Fruit fly (Drosophila melanogaster) ovary, adult (tissue): ENCODE data around the gene CG31715.

Experiments
- CG17801 ChIP-seq: fragments of 200-800 bp; optimal IDR thresholded peaks from 2 replicates; lab custom pipeline; 2019; ENCODE audit warnings: missing biosample characterization, mild to moderate bottlenecking, missing genetic modification characterization, moderate library complexity; ENCODE audit not compliant: partially characterized antibody

CG31715 gene

DNA sequence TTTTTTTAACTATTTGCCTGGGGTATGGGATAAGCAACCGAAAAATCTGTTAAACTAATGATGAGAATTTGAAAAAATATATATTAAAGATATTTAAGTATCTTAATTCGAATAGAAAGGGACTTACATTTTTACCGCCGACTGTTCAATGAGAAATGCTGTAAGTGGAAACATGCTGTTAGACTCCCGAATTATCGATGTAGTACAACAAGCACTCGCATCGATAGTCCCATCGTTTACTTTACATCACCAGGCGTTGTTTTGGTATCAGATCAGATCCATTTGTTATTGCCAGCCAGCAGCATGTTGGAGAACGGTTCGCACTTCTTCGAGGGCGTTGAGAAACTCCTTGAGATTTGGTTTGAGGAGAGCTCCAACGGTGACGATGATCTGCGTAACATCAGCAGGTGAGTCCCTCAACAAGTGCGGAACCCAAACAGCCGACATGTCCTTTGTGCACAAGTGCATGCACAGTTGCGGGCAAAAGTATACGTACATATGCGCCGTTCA lies 2.1 kb upstream of the CG31715 start, which contains the start of gene SamDC:
SamDC (plus strand) TSS at position 246 of the 510 bp plus-strand sequence.
- TF ChIP-seq CG17801 (GFP tag; lab: Kevin White, UChicago), result peak; percentile 54

DNA sequence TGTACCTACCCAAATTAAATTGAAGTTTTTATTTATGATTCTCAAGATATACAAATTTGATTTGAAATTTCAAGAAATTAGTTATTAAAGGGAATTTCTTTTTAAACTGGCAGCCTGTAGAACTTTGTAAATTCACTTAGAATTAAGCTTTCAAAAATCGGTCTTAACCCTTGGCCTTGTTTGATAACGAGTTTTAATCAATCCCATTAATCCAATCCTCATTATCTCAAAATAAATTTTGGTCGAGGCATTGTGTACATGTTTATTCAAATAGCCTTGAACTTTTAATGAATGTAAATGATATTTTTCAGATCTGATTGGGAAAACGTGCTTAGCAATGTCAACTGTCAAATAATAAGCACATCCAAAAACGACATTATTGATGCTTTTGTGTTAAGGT lies 1.6 kb upstream of the CG31715 start:
- no peak for TF ChIP-seq CG17801 (GFP tag; lab: Kevin White, UChicago)

DNA sequence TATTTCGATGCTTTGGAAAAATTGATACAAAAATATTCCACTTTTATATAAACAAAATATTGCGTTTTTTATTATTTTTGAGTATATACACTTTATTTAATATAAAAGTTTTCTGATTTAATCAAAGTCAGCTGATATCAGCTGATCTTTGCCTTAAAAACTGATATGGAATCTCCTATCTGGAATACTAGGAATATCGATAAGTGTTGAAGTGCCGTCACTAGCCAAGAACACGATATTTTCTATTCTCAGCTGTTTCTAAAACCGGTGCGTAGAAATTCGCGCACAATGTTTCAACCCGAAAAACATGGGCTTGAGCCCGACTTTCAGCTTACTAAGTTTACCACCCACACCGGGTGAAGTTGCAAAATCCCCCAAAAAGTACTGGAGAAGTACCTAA lies 1.1 kb downstream of the CG31715 start, which contains the start of gene Sps2:
Sps2 (plus strand) TSS at position 124 of the 400 bp plus-strand sequence.
- peak; percentile 33 for TF ChIP-seq CG17801 (GFP tag; lab: Kevin White, UChicago)

DNA sequence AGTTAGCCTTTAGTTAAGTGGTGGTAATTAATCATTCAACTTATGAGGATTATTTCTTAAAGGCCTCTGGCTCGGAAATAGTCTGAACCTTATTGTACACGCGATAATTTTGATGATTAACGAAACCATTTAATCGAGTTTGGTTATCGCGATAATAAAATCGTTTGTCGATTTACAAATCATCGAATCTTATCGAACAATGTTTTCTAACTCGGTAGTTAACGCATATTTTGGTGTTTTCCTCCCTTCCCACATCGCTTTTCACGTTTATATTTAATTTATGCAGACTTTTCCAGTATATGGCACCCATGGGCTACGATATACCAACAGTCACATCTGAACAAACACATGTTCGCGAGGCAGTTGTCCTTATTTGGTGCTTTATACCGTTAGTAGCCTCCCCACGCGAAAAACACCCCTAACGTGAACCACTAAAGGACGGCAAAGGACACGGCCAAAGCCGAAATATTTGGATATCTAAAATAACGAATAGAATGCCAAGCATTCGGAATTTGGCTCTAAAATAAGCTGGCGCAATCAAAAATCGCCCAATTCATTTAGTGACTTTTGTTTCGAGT lies 2.7 kb downstream of the CG31715 start, which contains the start of gene Frmd5:
Frmd5 (plus strand) TSS at position 414 of the 578 bp plus-strand sequence.
- TF ChIP-seq CG17801 (GFP tag; lab: Kevin White, UChicago), result no peak

DNA sequence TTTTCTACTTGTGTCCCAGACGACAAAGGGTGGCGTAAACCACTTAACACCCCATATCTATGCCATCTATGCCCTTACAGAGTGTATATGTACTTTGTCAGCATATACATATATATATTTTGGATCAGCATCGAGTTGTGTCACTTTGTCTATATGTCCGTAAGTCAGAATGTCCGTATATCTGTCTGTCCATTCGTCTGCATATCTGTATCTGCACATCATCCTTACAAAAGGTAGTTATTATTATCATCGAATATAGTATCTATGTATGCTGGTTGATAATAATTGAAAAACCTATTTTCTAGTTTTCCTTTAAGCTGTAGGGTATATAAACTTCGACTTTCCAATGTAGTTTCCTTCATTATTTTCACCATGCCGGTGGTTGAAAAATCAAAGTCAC lies 9.7 kb downstream of the CG31715 start:
- no peak for TF ChIP-seq CG17801 (GFP tag; lab: Kevin White, UChicago)

DNA sequence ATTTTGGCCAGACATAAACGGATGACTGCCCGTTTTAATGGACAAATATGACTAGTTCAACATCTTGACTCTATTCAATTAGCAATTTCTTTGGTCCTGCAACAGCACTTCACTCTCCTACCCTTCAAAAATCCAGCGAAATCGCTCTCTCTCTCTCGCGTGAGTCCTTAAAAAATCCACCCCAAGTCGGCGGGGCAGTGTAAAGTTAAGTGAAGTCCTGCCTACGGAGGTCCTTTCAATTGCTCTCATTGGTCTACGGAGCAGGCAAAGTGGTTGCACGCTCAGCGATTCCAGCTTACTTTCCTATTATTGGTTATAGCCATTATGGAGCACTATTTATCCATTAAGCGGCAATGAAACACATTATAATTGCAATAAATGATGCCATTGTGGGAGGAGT lies 12.5 kb downstream of the CG31715 start, which contains the start of gene CG34367:
CG34367 (minus strand) TSS at position 35 of the 400 bp plus-strand sequence.
- TF ChIP-seq CG17801 (GFP tag; lab: Kevin White, UChicago), result no peak

DNA sequence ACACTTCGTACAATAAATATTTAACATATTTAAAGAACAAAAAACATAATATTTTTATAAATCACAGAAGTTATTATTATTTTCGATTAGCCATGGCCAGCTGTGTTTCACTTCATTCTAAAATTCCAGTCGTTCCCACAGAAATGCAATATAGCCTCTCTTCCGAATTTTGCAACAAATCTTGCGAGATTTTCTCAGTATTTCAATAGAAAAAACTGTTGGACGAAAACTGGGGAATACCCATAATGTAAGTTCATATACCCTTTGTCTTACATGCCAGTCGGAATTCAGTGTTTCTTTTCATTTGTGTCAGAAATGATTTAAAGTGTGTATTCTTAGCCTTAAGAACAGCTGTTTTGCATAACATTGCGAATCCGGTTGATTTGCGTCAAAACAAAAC lies 15.1 kb downstream of the CG31715 start, which contains the start of the genes CtsL4 and ClpP:
CtsL4 (minus strand) TSS at position 90 of the 400 bp plus-strand sequence.
ClpP (plus strand) TSS at position 288 of the 400 bp plus-strand sequence.
- TF ChIP-seq CG17801 (GFP tag; lab: Kevin White, UChicago), result no peak

DNA sequence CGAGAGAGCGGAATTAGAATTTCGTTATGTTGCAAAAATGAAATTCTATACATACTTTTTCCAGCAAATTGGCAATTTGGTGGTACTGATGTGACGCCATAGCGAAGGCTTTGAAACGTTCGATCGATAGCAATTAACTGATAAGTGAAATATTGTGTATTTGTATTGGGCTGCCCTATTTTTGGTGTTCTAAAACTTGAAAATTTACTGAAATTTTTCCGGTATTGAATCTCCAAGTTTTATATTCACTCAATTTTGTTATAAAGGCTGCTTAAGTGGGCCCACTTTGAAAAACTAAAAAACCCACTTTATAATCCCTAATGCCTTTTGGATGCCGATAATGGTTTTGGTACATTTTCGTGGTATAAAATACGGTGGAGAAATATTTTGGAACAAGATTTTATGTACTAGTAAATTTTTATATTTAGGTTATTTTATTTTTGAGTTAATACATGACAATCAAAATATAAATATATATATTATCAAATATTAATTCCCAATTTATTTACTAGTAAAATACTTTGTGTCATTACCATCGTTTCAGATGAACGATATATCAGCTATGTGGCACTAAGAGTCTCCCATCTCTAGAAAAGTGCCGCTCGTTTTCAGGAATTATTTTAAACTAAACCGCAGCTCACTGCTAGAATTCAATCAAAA lies 21.1 kb downstream of the CG31715 start, which contains the start of the genes Cand1 and pim:
Cand1 (minus strand) TSS at position 300 of the 660 bp plus-strand sequence.
pim (plus strand) TSS at position 582 of the 660 bp plus-strand sequence.
- no peak for TF ChIP-seq CG17801 (GFP tag; lab: Kevin White, UChicago)

DNA sequence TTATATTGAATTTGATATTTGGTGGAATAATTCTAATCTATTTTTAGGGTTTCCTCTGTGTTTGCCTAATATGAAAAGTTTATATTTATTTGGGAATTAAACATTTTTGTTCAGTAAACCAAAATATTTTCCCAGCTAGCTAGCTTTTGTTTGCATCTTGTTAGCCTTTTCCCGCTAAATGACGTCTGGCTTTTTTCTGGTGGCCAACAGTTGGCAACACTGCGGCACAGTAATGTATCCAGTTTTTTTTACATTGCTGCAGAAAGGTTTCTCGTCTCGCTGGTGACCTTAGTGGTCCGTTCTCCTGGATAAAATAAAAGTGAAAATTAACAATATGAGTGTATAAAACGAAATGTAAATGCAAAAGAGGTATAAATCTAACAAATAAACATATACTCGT lies 22.8 kb downstream of the CG31715 start, which contains the start of gene lft:
lft (plus strand) TSS at position 243 of the 400 bp plus-strand sequence.
- TF ChIP-seq CG17801 (GFP tag; lab: Kevin White, UChicago), result no peak

DNA sequence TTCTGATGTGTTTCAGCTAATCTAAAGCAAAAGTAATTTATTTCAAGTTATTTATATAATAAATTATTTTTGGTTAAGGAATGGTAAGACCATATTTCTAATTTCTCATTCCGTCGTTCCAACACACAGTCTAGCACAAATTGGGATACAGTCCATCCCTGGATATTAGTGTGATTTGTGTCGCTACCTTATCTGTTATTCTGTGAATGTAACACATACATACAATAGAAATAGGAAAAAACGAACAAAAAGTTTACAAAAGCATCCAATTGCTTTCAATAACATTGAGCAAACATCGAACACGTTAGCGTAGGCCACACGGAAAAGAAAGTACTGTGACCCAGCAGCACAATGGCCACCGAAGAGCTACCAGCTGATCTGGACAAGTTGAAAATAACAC lies 25.1 kb downstream of the CG31715 start, which contains the start of gene CG5056:
CG5056 (plus strand) TSS at position 168 of the 400 bp plus-strand sequence.
- peak; percentile 67 for TF ChIP-seq CG17801 (GFP tag; lab: Kevin White, UChicago)

DNA sequence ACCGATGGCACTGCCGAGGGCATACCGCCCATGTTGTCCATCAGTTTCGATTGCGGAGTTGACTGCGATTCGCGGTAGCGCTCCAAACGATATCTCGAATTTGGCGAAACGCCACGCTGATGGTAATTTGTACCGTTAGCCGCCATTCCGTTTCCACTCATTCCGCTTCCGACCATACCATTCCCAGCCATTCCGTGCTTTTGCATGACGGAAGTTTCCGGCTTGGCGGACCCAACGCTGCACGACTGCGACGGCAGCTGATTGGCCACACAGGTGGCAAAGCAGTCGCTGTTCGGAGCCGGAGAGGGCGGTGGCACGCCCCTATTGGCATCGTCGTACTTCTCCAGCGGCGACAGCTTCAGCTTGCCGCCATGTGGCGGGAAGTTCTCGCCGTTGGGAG lies 30.9 kb downstream of the CG31715 start:
- no peak for TF ChIP-seq CG17801 (GFP tag; lab: Kevin White, UChicago)

DNA sequence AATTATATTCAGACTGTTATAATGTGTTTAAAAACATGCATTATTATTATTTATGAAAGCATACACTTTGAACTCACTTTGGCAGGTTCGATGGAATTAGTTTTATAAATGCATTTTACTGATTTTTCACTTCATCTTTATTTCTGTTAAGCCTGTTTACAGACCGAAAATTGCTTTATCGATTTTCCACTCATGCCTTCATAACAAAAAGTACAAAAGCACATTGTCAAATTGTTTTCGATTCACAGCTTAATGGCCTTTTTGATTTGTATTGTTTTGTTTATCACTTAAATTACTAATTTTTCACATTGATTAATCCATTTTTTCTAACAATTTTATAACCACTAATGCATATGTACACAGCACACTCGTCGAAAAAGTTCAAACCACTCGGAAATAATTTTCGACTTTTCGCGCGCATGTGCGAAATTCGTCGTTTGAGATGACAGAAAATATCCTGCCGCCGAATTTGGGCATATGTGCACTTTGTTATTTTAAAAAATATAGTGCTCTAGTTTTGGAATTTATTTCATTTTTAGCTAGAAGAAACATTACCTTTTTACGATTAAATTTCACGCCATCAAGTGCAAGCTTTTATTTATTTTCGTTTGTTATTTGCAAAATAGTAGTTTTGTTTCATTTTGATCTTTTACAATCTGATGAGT lies 32.3 kb downstream of the CG31715 start, which contains the start of gene rho-5:
rho-5 (minus strand) TSS at position 296 of the 665 bp plus-strand sequence.
- no peak for TF ChIP-seq CG17801 (GFP tag; lab: Kevin White, UChicago)

DNA sequence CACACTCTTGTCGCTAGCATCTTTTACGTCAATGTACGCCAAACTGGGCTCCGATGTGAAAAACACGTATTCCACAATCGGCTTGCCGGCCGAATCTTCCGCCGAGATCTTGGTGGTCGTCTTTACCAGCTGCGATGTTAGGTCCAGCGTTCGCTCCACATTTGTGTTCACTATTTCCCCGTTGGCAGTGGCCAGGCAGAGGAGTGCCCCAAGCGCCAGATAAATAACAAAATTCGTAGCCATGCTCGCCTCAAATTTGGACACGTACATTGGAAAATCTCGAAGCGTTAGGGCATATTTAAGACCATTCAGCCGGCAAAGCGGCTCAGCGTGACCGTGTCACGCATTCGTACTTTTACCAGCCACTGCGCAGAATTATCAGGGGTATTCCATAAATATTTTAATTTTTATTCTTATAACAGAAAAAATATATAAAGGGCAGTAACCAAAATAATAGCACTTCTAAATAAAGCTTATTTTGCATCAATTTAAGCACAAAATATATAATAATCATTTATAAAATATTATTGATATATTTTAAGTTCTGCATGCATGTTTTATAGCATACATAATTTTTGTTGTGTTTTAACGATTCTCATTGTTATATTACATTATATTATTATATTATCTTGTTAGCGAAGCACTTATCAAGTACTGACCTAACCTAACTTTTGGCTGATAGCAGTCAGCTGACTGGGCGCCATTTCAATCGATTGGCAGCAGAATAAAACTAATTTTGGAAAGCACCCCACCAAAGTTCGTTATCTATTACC lies 34.2 kb downstream of the CG31715 start, which contains the start of the genes CG33303 and dpr19:
CG33303 (minus strand) TSS at position 294 of the 773 bp plus-strand sequence.
dpr19 (plus strand) TSS at position 705 of the 773 bp plus-strand sequence.
- peak; percentile 59 for TF ChIP-seq CG17801 (GFP tag; lab: Kevin White, UChicago)

DNA sequence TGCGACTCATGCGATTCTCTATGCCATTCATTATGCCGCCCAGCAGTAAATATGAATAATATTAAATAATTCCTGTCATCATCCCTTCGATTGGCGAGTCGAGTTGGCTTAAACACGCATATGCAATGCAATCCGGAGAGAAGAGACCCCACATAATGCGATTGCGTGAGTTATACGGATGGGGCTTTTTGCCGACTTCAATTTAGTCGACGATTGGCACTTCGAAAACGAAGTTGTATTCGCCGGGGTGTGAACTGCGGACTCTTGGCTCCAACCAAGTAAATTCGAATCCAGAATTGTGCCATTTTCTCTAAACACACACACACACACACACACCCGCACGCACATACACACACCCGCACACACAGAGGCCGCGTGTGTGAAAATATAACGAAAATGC lies 34.9 kb downstream of the CG31715 start:
- TF ChIP-seq CG17801 (GFP tag; lab: Kevin White, UChicago), result no peak
